Worm (Caenorhabditis elegans): ENCODE results near the gene dhs-13.

dhs-13 gene

DNA sequence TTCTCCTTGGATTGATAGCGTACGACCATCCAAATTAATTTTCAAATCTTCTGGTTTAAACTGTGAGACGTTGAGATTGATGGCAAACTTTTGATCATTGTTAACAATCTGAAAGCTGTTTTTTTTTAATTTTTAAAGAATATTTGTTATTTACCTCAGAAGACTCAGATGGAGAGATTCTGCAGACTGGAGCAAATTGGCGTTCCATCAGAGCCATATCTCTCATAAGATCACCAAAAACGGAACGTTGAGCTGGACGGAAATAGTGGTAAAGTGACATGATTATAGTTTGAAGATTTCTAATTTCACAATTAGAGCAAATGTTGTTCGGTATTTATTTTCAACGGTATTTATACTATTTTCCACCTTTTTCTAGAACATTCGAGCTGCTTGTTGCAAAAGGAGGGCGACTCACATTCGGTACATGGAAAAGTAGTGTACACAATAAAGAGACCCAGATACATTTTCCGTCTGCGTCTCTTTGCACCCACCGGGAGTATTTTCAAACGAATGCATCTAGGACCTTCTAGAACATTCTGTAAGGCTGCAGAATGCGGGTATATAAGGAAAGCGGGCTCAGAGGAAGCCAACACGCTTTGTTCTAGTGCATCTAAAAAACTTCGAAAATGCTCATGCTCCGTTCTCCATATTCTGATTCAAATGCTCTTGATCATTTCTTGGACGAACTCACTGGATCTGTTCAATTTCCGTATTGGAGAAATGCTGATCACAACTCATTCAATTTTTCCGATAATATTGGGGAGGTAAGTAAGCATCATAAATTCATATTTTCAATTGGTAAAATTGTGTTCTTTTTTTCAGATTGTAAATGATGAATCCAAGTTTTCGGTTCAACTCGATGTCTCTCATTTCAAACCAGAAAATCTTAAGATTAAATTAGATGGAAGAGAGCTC is 33.4 kb upstream of the dhs-13 start, which contains the start of the genes hsp-16.2 and hsp-16.41 (continued):
- TF ChIP-seq drap-1 (GFP tag; optimal IDR thresholded peaks at IDR 0.05) (peak; percentile 14), ceh-43 (GFP tag; optimal IDR thresholded peaks at IDR 0.05) (no peak), lsy-2 (tag; optimal IDR thresholded peaks at IDR 0.05) (no peak), hlh-1 (tag; optimal IDR thresholded peaks at IDR 0.05) (no peak)

DNA sequence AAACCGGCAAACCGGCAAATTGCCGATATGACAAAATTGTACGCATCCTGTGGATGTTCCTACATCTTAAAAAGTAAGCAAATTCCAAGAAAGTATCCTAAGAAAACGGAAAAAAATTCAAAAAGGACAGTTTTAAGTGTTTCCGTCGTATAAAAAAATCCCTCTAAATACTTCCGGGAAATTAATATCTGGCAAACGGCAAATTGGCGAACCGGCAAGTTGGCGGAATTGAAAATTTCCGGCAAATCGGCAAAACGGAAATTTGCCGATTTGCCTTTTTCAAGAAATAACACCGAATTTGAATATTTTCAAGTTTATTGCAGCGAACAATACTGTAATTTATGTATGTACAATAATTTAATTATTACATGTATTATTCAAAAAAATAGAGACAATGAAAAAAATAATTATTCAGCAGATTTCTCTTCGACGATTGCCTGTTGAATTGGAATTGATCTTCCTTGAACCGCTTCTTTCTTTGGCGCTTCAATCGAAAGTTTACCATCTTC is 32.6 kb upstream of the dhs-13 start:
- TF ChIP-seq lin-32 (GFP tag; optimal IDR thresholded peaks at IDR 0.05): no peak

DNA sequence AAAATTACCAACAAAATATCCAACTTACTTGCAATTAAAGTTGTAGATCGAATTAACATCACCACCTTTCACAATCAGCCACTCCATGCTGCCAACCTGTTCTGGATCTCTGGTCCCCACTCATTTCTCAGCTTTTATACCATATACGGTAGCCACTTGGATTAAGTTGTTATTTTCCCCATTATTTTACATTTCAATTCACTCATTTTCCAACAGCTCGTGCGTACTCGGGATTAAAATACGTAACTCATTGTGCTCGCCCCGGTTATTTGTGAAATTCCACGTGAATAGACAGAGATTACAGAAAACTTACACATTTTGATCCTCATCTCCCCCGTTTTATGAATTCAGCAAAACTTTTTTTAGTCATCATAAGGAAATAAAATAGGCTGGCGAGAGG is 31.5 kb upstream of the dhs-13 start, which contains the start of gene srt-41:
TSS of gene srt-41 (minus strand) at position 101 of the 400 bp plus-strand sequence.
- no peak for TF ChIP-seq hlh-1 (tag; optimal IDR thresholded peaks at IDR 0.05)
- no peak for TF ChIP-seq bed-3 (GFP tag; optimal IDR thresholded peaks at IDR 0.05)
- TF ChIP-seq flh-1 (GFP tag; optimal IDR thresholded peaks at IDR 0.05): no peak
- TF ChIP-seq ceh-83 (GFP tag; optimal IDR thresholded peaks at IDR 0.05): no peak
- no peak for TF ChIP-seq snpc-4 (tag; optimal IDR thresholded peaks at IDR 0.05)
- no peak for TF ChIP-seq drap-1 (GFP tag; optimal IDR thresholded peaks at IDR 0.05)
- TF ChIP-seq sem-2 (GFP tag; optimal IDR thresholded peaks at IDR 0.05): no peak
- no peak for TF ChIP-seq zip-8 (tag; optimal IDR thresholded peaks at IDR 0.05)
- TF ChIP-seq sptf-1 (tag; optimal IDR thresholded peaks at IDR 0.05): no peak
- TF ChIP-seq nhr-12 (tag; optimal IDR thresholded peaks at IDR 0.05): no peak
- TF ChIP-seq unc-62 (GFP tag; optimal IDR thresholded peaks at IDR 0.05): no peak
- TF ChIP-seq ceh-43 (GFP tag; optimal IDR thresholded peaks at IDR 0.05): no peak
- TF ChIP-seq cnd-1 (tag; optimal IDR thresholded peaks at IDR 0.05): no peak
- TF ChIP-seq unc-120 (tag; optimal IDR thresholded peaks at IDR 0.05; ENCODE audit: poor library complexity, severe bottlenecking): no peak
- no peak for TF ChIP-seq ces-1 (GFP tag; optimal IDR thresholded peaks at IDR 0.05)

DNA sequence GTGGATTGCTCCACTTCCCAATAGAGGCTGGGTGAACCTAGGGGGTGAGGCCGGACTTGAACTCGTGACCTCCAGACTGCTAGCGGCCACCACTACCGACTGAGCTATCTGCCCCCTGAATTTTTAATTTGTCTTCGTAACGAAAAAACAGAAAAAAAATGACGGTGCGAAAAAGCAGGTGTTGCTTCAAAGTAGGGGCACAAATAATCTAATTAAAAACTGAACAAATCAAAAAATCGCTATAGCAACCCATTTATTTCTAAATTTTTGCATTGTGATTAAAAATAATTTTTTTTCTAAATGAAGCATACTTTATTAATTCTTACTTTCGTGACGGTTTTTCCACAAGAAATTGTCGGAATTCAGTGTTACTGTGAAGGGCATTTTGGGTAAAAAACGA is 26.4 kb upstream of the dhs-13 start, which contains the start of gene F36H9.10:
TSS of gene F36H9.10 (plus strand) at position 301 of the 400 bp plus-strand sequence.
- TF ChIP-seq nhr-12 (tag; optimal IDR thresholded peaks at IDR 0.05) (no peak), ces-1 (GFP tag; optimal IDR thresholded peaks at IDR 0.05) (no peak), ceh-39 (tag; optimal IDR thresholded peaks at IDR 0.05) (no peak), nhr-76 (tag; optimal IDR thresholded peaks at IDR 0.05) (no peak), drap-1 (GFP tag; optimal IDR thresholded peaks at IDR 0.05) (no peak), unc-120 (tag; optimal IDR thresholded peaks at IDR 0.05; ENCODE audit: poor library complexity, severe bottlenecking) (no peak), elt-3 (tag; optimal IDR thresholded peaks at IDR 0.05) (no peak), mls-2 (tag; optimal IDR thresholded peaks at IDR 0.05) (no peak), ham-2 (GFP tag; optimal IDR thresholded peaks at IDR 0.05) (no peak), lsy-2 (tag; optimal IDR thresholded peaks at IDR 0.05) (no peak), lin-32 (GFP tag; optimal IDR thresholded peaks at IDR 0.05) (no peak), ztf-11 (tag; optimal IDR thresholded peaks at IDR 0.05) (no peak), elt-1 (tag; optimal IDR thresholded peaks at IDR 0.05; ENCODE audit: borderline replicate concordance, insufficient read depth) (no peak)

DNA sequence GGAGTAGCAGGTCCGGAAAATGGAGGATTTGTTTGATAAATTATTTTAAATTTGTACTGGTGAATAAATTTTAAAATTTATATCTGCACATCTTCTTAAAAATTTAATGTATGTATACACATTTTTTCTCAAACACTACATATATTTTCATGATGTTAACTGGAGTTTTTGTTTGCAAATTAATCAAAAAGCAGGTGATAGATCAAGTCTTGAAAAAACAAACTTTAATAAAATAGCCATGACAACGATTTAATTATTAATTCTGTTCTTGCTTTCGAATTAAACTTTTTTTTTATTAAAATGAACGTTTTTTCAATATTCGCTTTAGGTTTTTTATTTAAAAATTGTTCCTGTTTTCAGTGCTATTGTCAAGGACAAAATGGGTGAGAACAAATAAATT is 22.7 kb upstream of the dhs-13 start, which contains the start of gene F36H9.1:
TSS of gene F36H9.1 (plus strand) at position 301 of the 400 bp plus-strand sequence.
- TF ChIP-seq lin-13 (tag; optimal IDR thresholded peaks at IDR 0.05) (no peak), cnd-1 (tag; optimal IDR thresholded peaks at IDR 0.05) (no peak), ham-2 (GFP tag; optimal IDR thresholded peaks at IDR 0.05) (no peak), nhr-28 (tag; optimal IDR thresholded peaks at IDR 0.05) (no peak), nhr-237 (tag; optimal IDR thresholded peaks at IDR 0.05) (no peak), zip-8 (tag; optimal IDR thresholded peaks at IDR 0.05) (no peak), unc-120 (tag; optimal IDR thresholded peaks at IDR 0.05; ENCODE audit: poor library complexity, severe bottlenecking) (no peak), nhr-12 (tag; optimal IDR thresholded peaks at IDR 0.05) (no peak), unc-39 (tag; optimal IDR thresholded peaks at IDR 0.05) (no peak), sptf-1 (tag; optimal IDR thresholded peaks at IDR 0.05) (no peak), ces-1 (GFP tag; optimal IDR thresholded peaks at IDR 0.05) (no peak), ceh-39 (tag; optimal IDR thresholded peaks at IDR 0.05) (no peak), snpc-4 (tag; optimal IDR thresholded peaks at IDR 0.05) (no peak), unc-62 (GFP tag; optimal IDR thresholded peaks at IDR 0.05) (no peak)

All from whole organism, mixed stage, embryonic.